Worm (Caenorhabditis elegans): ENCODE measurements around the gene str-106.

Gene str-106

DNA sequence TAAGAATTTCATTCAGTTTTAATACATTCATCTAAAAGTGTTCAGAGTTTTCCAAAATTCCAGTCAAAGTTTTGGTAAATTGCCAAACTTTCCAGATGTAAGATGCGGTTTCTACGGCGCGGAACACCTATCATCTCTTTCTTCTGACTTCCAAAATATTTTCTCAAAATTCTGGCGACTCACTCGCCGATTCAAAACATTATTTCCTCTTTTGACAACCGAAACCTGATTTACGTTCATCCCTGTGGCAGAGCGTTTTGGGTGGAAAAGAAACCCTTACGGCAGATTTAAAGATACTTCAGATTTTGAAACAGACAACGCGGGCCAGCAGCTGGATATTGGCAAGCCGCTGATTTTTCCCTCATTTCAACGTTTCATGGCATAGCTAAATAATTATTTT, 17.6 kb downstream of the str-106 start, which contains the start of gene F11A5.5:
F11A5.5 (plus strand) TSS at position 301 of the 400 bp plus-strand sequence.
- TF ChIP-seq F23B12.7 (tag; optimal IDR thresholded peaks at IDR 0.05; ENCODE audit: insufficient read depth) = no peak
- TF ChIP-seq him-1 (tag; optimal IDR thresholded peaks at IDR 0.05) = no peak
- TF ChIP-seq ceh-58 (GFP tag; IDR thresholded peaks at IDR 0.05) = no peak
- TF ChIP-seq rpc-1 (optimal IDR thresholded peaks at IDR 0.05) = no peak
- no peak for TF ChIP-seq rpc-1 (tag; optimal IDR thresholded peaks at IDR 0.05)
- no peak for TF ChIP-seq D2030.7 (GFP tag; IDR thresholded peaks at IDR 0.05)
- TF ChIP-seq lag-1 (GFP tag; IDR thresholded peaks at IDR 0.05) = no peak
- TF ChIP-seq hrde-1 (tag; optimal IDR thresholded peaks at IDR 0.05; ENCODE audit: borderline replicate concordance) = no peak
- no peak for TF ChIP-seq nhr-120 (GFP tag; IDR thresholded peaks at IDR 0.05)
- no peak for TF ChIP-seq Y56A3A.18 (GFP tag; IDR thresholded peaks at IDR 0.05)
- TF ChIP-seq Y79H2A.3 (GFP tag; conservative IDR thresholded peaks at IDR 0.05) = no peak
- TF ChIP-seq zfh-2 (GFP tag; conservative IDR thresholded peaks at IDR 0.05) = no peak

- TF ChIP-seq cebp-1 (GFP tag; IDR thresholded peaks at IDR 0.05) = no peak
- TF ChIP-seq cebp-1 (tag; optimal IDR thresholded peaks at IDR 0.05) = no peak
- no peak for TF ChIP-seq egrh-3 (GFP tag; IDR thresholded peaks at IDR 0.05)
- no peak for TF ChIP-seq dox-1 (GFP tag; IDR thresholded peaks at IDR 0.05)
- no peak for TF ChIP-seq C06A6.2 (GFP tag; conservative IDR thresholded peaks at IDR 0.05)
Measured at ce11 chrV:16201730-16202129, 21.3 kb downstream of the str-106 start, which contains the start of gene F11A5.17. Gene F11A5.17, plus strand, starts transcription at chrV:16202030.

DNA sequence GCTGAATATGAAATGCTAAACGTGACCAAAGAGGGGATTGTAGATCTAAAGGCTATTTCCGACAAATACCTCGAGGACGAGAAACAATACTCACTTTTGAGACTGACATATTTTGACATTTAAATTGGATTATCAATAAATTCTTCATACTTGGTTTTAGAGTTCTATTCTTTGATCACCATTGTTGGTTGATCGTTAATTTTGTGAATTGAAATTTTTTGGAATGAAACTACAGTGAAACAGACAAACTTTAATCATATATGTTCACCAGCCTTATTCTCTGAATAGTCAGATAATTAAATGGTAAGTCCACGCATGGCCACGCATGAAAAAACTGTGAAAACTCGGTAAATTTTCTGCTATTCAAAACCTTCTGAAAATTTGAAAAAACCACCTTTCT, 22.2 kb downstream of the str-106 start, which contains the start of gene F11A5.18:
F11A5.18 (plus strand) TSS at position 301 of the 400 bp plus-strand sequence.
- TF ChIP-seq fkh-3 (tag; optimal IDR thresholded peaks at IDR 0.05) = no peak
- no peak for TF ChIP-seq Y56A3A.18 (GFP tag; IDR thresholded peaks at IDR 0.05)
- TF ChIP-seq K12H6.12 (tag; optimal IDR thresholded peaks at IDR 0.05) = no peak
- TF ChIP-seq ztf-26 (tag; optimal IDR thresholded peaks at IDR 0.05) = no peak
- no peak for TF ChIP-seq bed-2 (GFP tag; IDR thresholded peaks at IDR 0.05)
- no peak for TF ChIP-seq ztf-6 (GFP tag; IDR thresholded peaks at IDR 0.05)
- TF ChIP-seq tbp1 (GFP tag; optimal IDR thresholded peaks at IDR 0.05) = no peak
- no peak for TF ChIP-seq unc-130 (GFP tag; optimal IDR thresholded peaks at IDR 0.05)
- no peak for TF ChIP-seq lsl-1 (GFP tag; optimal IDR thresholded peaks at IDR 0.05)
- no peak for TF ChIP-seq ceh-27 (GFP tag; optimal IDR thresholded peaks at IDR 0.05)

DNA sequence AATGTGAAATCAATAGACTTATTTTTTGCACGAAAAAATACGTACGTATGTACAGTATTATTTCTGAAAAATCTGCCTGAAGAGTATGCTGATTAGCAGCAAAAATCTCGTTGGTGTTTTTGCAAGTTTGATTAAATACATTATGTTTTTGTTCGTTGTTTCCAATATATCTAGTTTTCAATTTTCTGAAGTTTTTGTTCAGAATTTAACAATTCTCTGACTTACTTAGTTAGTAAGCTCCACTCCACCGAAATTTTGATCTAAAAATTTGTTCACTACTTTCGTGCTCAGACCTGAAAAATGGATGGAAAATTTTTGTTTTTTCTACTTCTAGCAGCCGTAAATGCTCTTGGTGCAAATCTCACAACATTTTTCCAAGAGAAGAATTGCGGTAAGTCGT, 24.4 kb downstream of the str-106 start, which contains the start of gene irld-26:
irld-26 (plus strand) TSS at position 301 of the 400 bp plus-strand sequence.
- TF ChIP-seq rcor-1 (GFP tag; IDR thresholded peaks at IDR 0.05) = no peak
- TF ChIP-seq mcd-1 (GFP tag; IDR thresholded peaks at IDR 0.05) = no peak
- no peak for TF ChIP-seq ztf-22 (GFP tag; optimal IDR thresholded peaks at IDR 0.05)
- TF ChIP-seq mel-28 (tag; optimal IDR thresholded peaks at IDR 0.05; ENCODE audit: borderline replicate concordance) = no peak
- TF ChIP-seq F22D6.2 (tag; optimal IDR thresholded peaks at IDR 0.05) = no peak
- no peak for TF ChIP-seq lin-26 (GFP tag; IDR thresholded peaks at IDR 0.05)
- TF ChIP-seq F52B5.7 (tag; optimal IDR thresholded peaks at IDR 0.05) = no peak
- TF ChIP-seq hsf-1 (GFP tag; IDR thresholded peaks at IDR 0.05) = no peak
- no peak for TF ChIP-seq hlh-12 (tag; optimal IDR thresholded peaks at IDR 0.05)
- no peak for TF ChIP-seq let-526 (GFP tag; IDR thresholded peaks at IDR 0.05)
- no peak for TF ChIP-seq akir-1 (GFP tag; optimal IDR thresholded peaks at IDR 0.05)
- TF ChIP-seq Y67H2A.10 (GFP tag; conservative IDR thresholded peaks at IDR 0.05) = no peak
- TF ChIP-seq ceh-91 (GFP tag; IDR thresholded peaks at IDR 0.05) = no peak
- no peak for TF ChIP-seq aptf-3 (GFP tag; IDR thresholded peaks at IDR 0.05)
- no peak for TF ChIP-seq ztf-25 (GFP tag; IDR thresholded peaks at IDR 0.05)
- no peak for TF ChIP-seq nhr-179 (tag; optimal IDR thresholded peaks at IDR 0.05)
- TF ChIP-seq mxl-1 (tag; optimal IDR thresholded peaks at IDR 0.05) = no peak
- TF ChIP-seq ama-1 (optimal IDR thresholded peaks at IDR 0.05) = no peak
- TF ChIP-seq ama-1 (GFP tag; optimal IDR thresholded peaks at IDR 0.05) = no peak
